Fruit fly (Drosophila melanogaster) whole organism, adult: Measurements from ENCODE around the gene CG15429.

Source experiments
- CG11617 ChIP-seq: fragments of 200-800 bp; sonication (Bioruptor generic); optimal IDR thresholded peaks from 2 replicates; lab custom pipeline; 2017; ENCODE audit warnings: mild to moderate bottlenecking, missing biosample characterization, missing genetic modification reagents, missing genetic modification characterization
- CG7045 ChIP-seq: fragments of 200-800 bp; sonication (Bioruptor generic); optimal IDR thresholded peaks from 2 replicates; lab custom pipeline; 2017; ENCODE audit warnings: missing biosample characterization, mild to moderate bottlenecking, missing genetic modification characterization
- kay ChIP-seq: fragments of 200-800 bp; sonication (Bioruptor generic); peaks from one replicate; lab custom pipeline; 2016; ENCODE audit warnings: missing biosample characterization, missing genetic modification characterization, borderline replicate concordance
- pad ChIP-seq: fragments of 200-800 bp; sonication (Bioruptor generic); optimal IDR thresholded peaks from 3 replicates; lab custom pipeline; 2017; ENCODE audit warnings: missing biosample characterization, missing genetic modification characterization, mild to moderate bottlenecking, moderate library complexity, missing genetic modification reagents

- TF ChIP-seq kay (GFP tag; lab: Kevin White, UChicago), result no peak
- no peak for TF ChIP-seq CG11617 (GFP tag; lab: Kevin White, UChicago)
- no peak for TF ChIP-seq pad (GFP tag; lab: Kevin White, UChicago)
- TF ChIP-seq CG7045 (GFP tag; lab: Kevin White, UChicago), result no peak
These were observed 34.9 kb upstream of the CG15429 start for dm6 chr2L:4317910-4318309.
